Worm (Caenorhabditis elegans): ENCODE data around the gene ubxn-5.

DNA sequence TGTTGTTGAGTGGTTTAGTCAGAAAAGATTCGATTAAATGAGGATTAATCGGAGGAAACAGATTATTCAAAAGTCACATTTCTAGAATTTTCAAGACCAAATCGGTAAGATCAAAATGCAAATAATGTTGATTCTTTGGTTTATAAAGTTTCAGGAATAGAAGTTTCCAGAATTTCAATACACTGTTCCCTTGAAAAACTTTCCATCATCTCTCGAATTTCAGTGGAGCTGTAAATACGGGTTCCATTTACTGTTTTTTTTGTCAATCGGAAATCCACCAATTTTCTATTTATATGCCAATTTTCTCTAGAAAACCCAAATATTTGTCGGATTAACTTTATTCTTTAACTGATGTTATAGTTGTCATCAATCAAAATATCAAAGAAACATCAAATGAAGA, 48.8 kb upstream of the ubxn-5 start:
- TF ChIP-seq cog-1 (tag; optimal IDR thresholded peaks at IDR 0.05) (no peak), tab-1 (GFP tag; IDR thresholded peaks at IDR 0.05) (no peak), ztf-29 (GFP tag; IDR thresholded peaks at IDR 0.05) (no peak), T22C8.4 (GFP tag; IDR thresholded peaks at IDR 0.05) (no peak), ref-1 (GFP tag; conservative IDR thresholded peaks at IDR 0.05) (no peak), flt-1 (GFP tag; IDR thresholded peaks at IDR 0.05) (no peak), med-1 (GFP tag; optimal IDR thresholded peaks at IDR 0.05; ENCODE audit: insufficient read depth) (no peak), ztf-23 (GFP tag; IDR thresholded peaks at IDR 0.05) (no peak), klf-2 (GFP tag; conservative IDR thresholded peaks at IDR 0.05) (no peak)

Data from whole organism, midembryonic.